Fruit fly (Drosophila melanogaster) whole organism, prepupa: Measurements from ENCODE around the gene SoxN.

Experiments
- Blimp-1 ChIP-seq: fragments of 200-800 bp; sonication (Bioruptor generic); optimal IDR thresholded peaks from 3 replicates; lab custom pipeline; 2017; ENCODE audit warnings: missing biosample characterization, missing genetic modification characterization, mild to moderate bottlenecking, moderate library complexity, missing genetic modification reagents
- CG10631 ChIP-seq: fragments of 200-800 bp; sonication (Bioruptor generic); optimal IDR thresholded peaks from 2 replicates; lab custom pipeline; 2016; ENCODE audit warnings: missing biosample characterization, missing genetic modification characterization
- CG10669 ChIP-seq: fragments of 200-800 bp; sonication (Bioruptor generic); optimal IDR thresholded peaks from 3 replicates; lab custom pipeline; 2018; ENCODE audit warnings: missing biosample characterization, mild to moderate bottlenecking, missing genetic modification characterization, moderate library complexity
- CG11762 ChIP-seq: fragments of 200-800 bp; sonication (Bioruptor generic); optimal IDR thresholded peaks from 3 replicates; lab custom pipeline; 2016; ENCODE audit warnings: missing biosample characterization, missing genetic modification characterization; ENCODE audit not compliant: insufficient read depth
- CG11902 ChIP-seq: fragments of 200-800 bp; sonication (Bioruptor generic); optimal IDR thresholded peaks from 3 replicates; lab custom pipeline; 2016; ENCODE audit warnings: missing biosample characterization, missing genetic modification characterization
- CG1621 ChIP-seq: fragments of 200-800 bp; sonication (Bioruptor generic); optimal IDR thresholded peaks from 3 replicates; lab custom pipeline; 2018; ENCODE audit warnings: missing biosample characterization, mild to moderate bottlenecking, missing genetic modification characterization
- CG34406 ChIP-seq: fragments of 200-800 bp; sonication (Bioruptor generic); optimal IDR thresholded peaks from 3 replicates; lab custom pipeline; 2016; ENCODE audit warnings: missing biosample characterization, missing genetic modification characterization
- CG3919 ChIP-seq: fragments of 200-800 bp; sonication (Bioruptor generic); optimal IDR thresholded peaks from 3 replicates; lab custom pipeline; 2016; ENCODE audit warnings: missing biosample characterization, missing genetic modification characterization
- CG4318 ChIP-seq: fragments of 200-800 bp; sonication (Bioruptor generic); optimal IDR thresholded peaks from 3 replicates; lab custom pipeline; 2017; ENCODE audit warnings: missing biosample characterization, mild to moderate bottlenecking, missing genetic modification characterization
- CG6163 ChIP-seq: fragments of 200-800 bp; sonication (Bioruptor generic); IDR thresholded peaks from 3 replicates; pipeline ENCODE4 v1.3.6; 2022; ENCODE audit warnings: missing biosample characterization, missing genetic modification characterization
- CG6792 ChIP-seq: fragments of 200-800 bp; sonication (Bioruptor generic); optimal IDR thresholded peaks from 3 replicates; lab custom pipeline; 2016; ENCODE audit warnings: missing biosample characterization, missing genetic modification characterization
- CG6808 ChIP-seq: fragments of 200-800 bp; sonication (Bioruptor generic); optimal IDR thresholded peaks from 3 replicates; lab custom pipeline; 2017; ENCODE audit warnings: missing biosample characterization, missing genetic modification characterization, mild to moderate bottlenecking, moderate library complexity, missing genetic modification reagents
- CG6854 ChIP-seq: fragments of 200-800 bp; sonication (Bioruptor generic); optimal IDR thresholded peaks from 2 replicates; lab custom pipeline; 2017; ENCODE audit warnings: missing biosample characterization, mild to moderate bottlenecking, missing genetic modification characterization
- CG8119 ChIP-seq: fragments of 200-800 bp; sonication (Bioruptor generic); IDR thresholded peaks from 3 replicates; pipeline ENCODE4 v1.3.6; 2022; ENCODE audit warnings: missing biosample characterization, missing genetic modification characterization
- CG8632 ChIP-seq: fragments of 200-800 bp; sonication (Bioruptor generic); optimal IDR thresholded peaks from 3 replicates; lab custom pipeline; 2016; ENCODE audit warnings: missing biosample characterization, missing genetic modification characterization
- CG9139 ChIP-seq: fragments of 200-800 bp; sonication (Bioruptor generic); optimal IDR thresholded peaks from 3 replicates; lab custom pipeline; 2017; ENCODE audit warnings: missing biosample characterization, mild to moderate bottlenecking, missing genetic modification characterization
- Eip75B ChIP-seq: fragments of 200-800 bp; sonication (Bioruptor generic); optimal IDR thresholded peaks from 3 replicates; lab custom pipeline; 2016; ENCODE audit warnings: missing biosample characterization, missing genetic modification characterization
- Hr38 ChIP-seq: sonication (Bioruptor generic); optimal IDR thresholded peaks from 2 replicates; lab custom pipeline; 2016; ENCODE audit warnings: missing biosample characterization, missing genetic modification characterization
- Hr4 ChIP-seq: fragments of 200-800 bp; sonication (Bioruptor generic); optimal IDR thresholded peaks from 3 replicates; lab custom pipeline; 2016; ENCODE audit warnings: missing biosample characterization, missing genetic modification characterization
- Met ChIP-seq: fragments of 200-800 bp; sonication (Bioruptor generic); optimal IDR thresholded peaks from 3 replicates; lab custom pipeline; 2016; ENCODE audit warnings: missing biosample characterization, missing genetic modification characterization
- Smox ChIP-seq: fragments of 200-800 bp; sonication (Bioruptor generic); optimal IDR thresholded peaks from 3 replicates; lab custom pipeline; 2016; ENCODE audit warnings: missing biosample characterization, missing genetic modification characterization
- Sox102F ChIP-seq: fragments of 200-800 bp; sonication (Bioruptor generic); optimal IDR thresholded peaks from 2 replicates; lab custom pipeline; 2016; ENCODE audit warnings: missing biosample characterization, mild to moderate bottlenecking, missing genetic modification characterization
- Sox15 ChIP-seq: fragments of 200-800 bp; sonication (Bioruptor generic); optimal IDR thresholded peaks from 3 replicates; lab custom pipeline; 2016; ENCODE audit warnings: missing biosample characterization, missing genetic modification characterization
- cyc ChIP-seq: fragments of 200-800 bp; sonication (Bioruptor generic); optimal IDR thresholded peaks from 3 replicates; lab custom pipeline; 2016; ENCODE audit warnings: missing biosample characterization, missing genetic modification characterization
- eg ChIP-seq: fragments of 200-800 bp; sonication (Bioruptor generic); IDR thresholded peaks from 3 replicates; pipeline ENCODE4 v1.3.6; 2022; ENCODE audit warnings: missing biosample characterization, missing genetic modification characterization
- fd59A ChIP-seq: fragments of 200-800 bp; sonication (Bioruptor generic); optimal IDR thresholded peaks from 2 replicates; lab custom pipeline; 2017; ENCODE audit warnings: missing biosample characterization, mild to moderate bottlenecking, missing genetic modification characterization, missing genetic modification reagents
- fkh ChIP-seq: fragments of 200-800 bp; sonication (Bioruptor generic); optimal IDR thresholded peaks from 3 replicates; lab custom pipeline; 2017; ENCODE audit warnings: missing biosample characterization, mild to moderate bottlenecking, missing genetic modification characterization, moderate library complexity
- pdm3 ChIP-seq: fragments of 200-800 bp; sonication (Bioruptor generic); optimal IDR thresholded peaks from 3 replicates; lab custom pipeline; 2016; ENCODE audit warnings: missing biosample characterization, missing genetic modification characterization
- svp ChIP-seq: fragments of 200-800 bp; sonication (Bioruptor generic); peaks from one replicate; lab custom pipeline; 2016; ENCODE audit warnings: missing biosample characterization, missing genetic modification characterization
- vri ChIP-seq: fragments of 200-800 bp; sonication (Bioruptor generic); optimal IDR thresholded peaks from 3 replicates; lab custom pipeline; 2016; ENCODE audit warnings: missing biosample characterization, mild to moderate bottlenecking, missing genetic modification characterization

SoxN gene

DNA sequence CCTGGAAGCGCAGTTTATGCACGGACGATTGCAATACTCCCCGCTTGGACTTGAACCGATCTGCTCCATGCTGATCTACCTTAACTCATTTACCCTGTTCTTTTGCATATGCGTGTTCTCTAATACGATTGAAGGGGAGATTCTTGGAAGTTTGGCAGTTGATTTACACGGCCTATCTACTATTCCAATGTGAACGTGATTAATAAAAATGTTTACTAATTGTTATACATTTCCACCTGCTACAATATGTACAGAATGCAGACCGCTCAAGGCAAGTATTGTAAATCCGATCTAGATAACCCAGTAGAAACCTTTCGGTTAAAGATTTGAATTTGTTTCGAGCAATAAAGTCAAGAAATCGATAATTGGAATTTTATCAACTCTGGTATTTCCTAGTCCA, 41.0 kb downstream of the SoxN start, which contains the start of gene CG9483:
Gene CG9483 (plus strand): TSS at position 301 of the 400 bp plus-strand sequence.
- TF ChIP-seq Met (GFP tag; lab: Kevin White, UChicago) (no peak), CG1621 (no peak), cyc (GFP tag; lab: Kevin White, UChicago) (no peak), CG10631 (GFP tag; lab: Kevin White, UChicago) (no peak), CG34406 (GFP tag; lab: Kevin White, UChicago) (no peak), vri (GFP tag; lab: Kevin White, UChicago) (no peak), CG8119 (GFP tag; lab: Robert Waterston, UW) (no peak), svp (GFP tag; lab: Kevin White, UChicago) (no peak), pdm3 (GFP tag; lab: Kevin White, UChicago) (no peak), Blimp-1 (no peak), Sox102F (GFP tag; lab: Kevin White, UChicago) (no peak), Smox (GFP tag; lab: Kevin White, UChicago) (no peak), CG6792 (GFP tag; lab: Kevin White, UChicago) (no peak), CG4318 (GFP tag; lab: Kevin White, UChicago) (no peak), CG8632 (GFP tag; lab: Kevin White, UChicago) (no peak), CG6163 (GFP tag; lab: Robert Waterston, UW) (no peak), fkh (GFP tag; lab: Kevin White, UChicago) (no peak), CG6854 (GFP tag; lab: Kevin White, UChicago) (no peak)

- no peak for TF ChIP-seq CG11762 (GFP tag; lab: Kevin White, UChicago)
- no peak for TF ChIP-seq CG3919 (GFP tag; lab: Kevin White, UChicago)
- no peak for TF ChIP-seq fd59A (GFP tag; lab: Kevin White, UChicago)
- TF ChIP-seq CG6808 = no peak
- TF ChIP-seq fkh (GFP tag; lab: Kevin White, UChicago) = no peak
- TF ChIP-seq cyc (GFP tag; lab: Kevin White, UChicago) = no peak
- TF ChIP-seq Sox15 (GFP tag; lab: Kevin White, UChicago) = no peak
Measured at dm6 chr2L:8871677-8872076, 46.2 kb downstream of the SoxN start.

DNA sequence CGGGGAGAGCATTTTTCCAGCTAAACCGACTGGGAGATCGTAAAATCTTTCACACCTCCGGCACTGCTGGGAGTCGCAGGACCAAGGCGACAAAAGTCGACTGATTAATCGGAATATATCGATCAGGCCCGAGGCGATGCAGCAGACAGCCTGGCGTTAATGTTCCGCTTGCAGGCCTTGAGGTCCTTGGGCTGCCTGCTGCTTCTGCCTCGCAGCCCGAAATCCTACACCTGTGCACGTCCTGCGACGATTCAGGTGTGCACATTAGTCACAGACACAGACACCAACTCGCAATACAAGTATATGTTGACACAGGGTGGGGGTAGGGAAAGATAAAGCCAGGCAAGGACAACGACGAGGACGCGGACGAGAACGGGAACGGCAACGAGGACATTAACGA, 50.4 kb downstream of the SoxN start:
- TF ChIP-seq CG6808 = no peak
- no peak for TF ChIP-seq Hr38 (GFP tag; lab: Kevin White, UChicago)
- TF ChIP-seq CG10669 (GFP tag; lab: Kevin White, UChicago) = no peak
- TF ChIP-seq eg (GFP tag; lab: Robert Waterston, UW) = no peak
- no peak for TF ChIP-seq Hr4 (GFP tag; lab: Kevin White, UChicago)
- TF ChIP-seq CG11902 (GFP tag; lab: Kevin White, UChicago) = no peak
- no peak for TF ChIP-seq CG9139 (GFP tag; lab: Kevin White, UChicago)
- no peak for TF ChIP-seq Eip75B (GFP tag; lab: Kevin White, UChicago)
- TF ChIP-seq, all 60 proteins: peak for 0
